Fruit fly (Drosophila melanogaster): ENCODE measurements around the gene yellow-e.

dm6 chr3R:13428341-13429040 is 13.4 kb upstream of the yellow-e start:
- TF ChIP-seq usp (GFP tag; optimal IDR thresholded peaks at IDR 0.05) (no peak), h (GFP tag; optimal IDR thresholded peaks at IDR 0.05) (peak; percentile 76), Abd-B (GFP tag; optimal IDR thresholded peaks at IDR 0.05) (no peak), Myc (optimal IDR thresholded peaks at IDR 0.05) (no peak), tai (GFP tag; optimal IDR thresholded peaks at IDR 0.05) (no peak), OdsH (GFP tag; optimal IDR thresholded peaks at IDR 0.05) (peak; percentile 67), psq (GFP tag; optimal IDR thresholded peaks at IDR 0.05) (peak; percentile 50), Rel (GFP tag; optimal IDR thresholded peaks at IDR 0.05) (no peak), Rel (tag; optimal IDR thresholded peaks at IDR 0.05) (no peak), Vsx2 (GFP tag; optimal IDR thresholded peaks at IDR 0.05; ENCODE audit: partially characterized antibody) (no peak), dmrt93B (GFP tag; optimal IDR thresholded peaks at IDR 0.05) (peak; percentile 38), HLH106 (tag; optimal IDR thresholded peaks at IDR 0.05) (peak; percentile 45), Hr78 (GFP tag; optimal IDR thresholded peaks at IDR 0.05) (no peak)

Measured in whole organism, wandering third instar larva.